Fruit fly (Drosophila melanogaster) whole organism, embryonic: ENCODE data around the gene CG43750.

Experiments used
- Abd-B ChIP-seq: fragments of 200-800 bp; sonication (Bioruptor generic); optimal IDR thresholded peaks from 2 replicates; lab custom pipeline; 2018; ENCODE audit warnings: missing biosample characterization, mild to moderate bottlenecking, missing genetic modification characterization, moderate library complexity
- Atf3 ChIP-seq: fragments of 200-800 bp; sonication (Bioruptor generic); optimal IDR thresholded peaks from 3 replicates; lab custom pipeline; 2016; ENCODE audit warnings: missing biosample characterization, missing genetic modification characterization
- B-H1 ChIP-seq: fragments of 200-800 bp; sonication (Bioruptor generic); IDR thresholded peaks from 3 replicates; pipeline ENCODE4 v1.3.6; 2022; ENCODE audit warnings: missing biosample characterization, missing genetic modification characterization
- Bdp1 ChIP-seq: fragments of 200-800 bp; sonication (Bioruptor generic); optimal IDR thresholded peaks from 3 replicates; lab custom pipeline; 2016; ENCODE audit warnings: missing biosample characterization, missing genetic modification characterization
- CG10274 ChIP-seq: fragments of 200-800 bp; sonication (Bioruptor generic); optimal IDR thresholded peaks from 3 replicates; lab custom pipeline; 2017; ENCODE audit warnings: missing biosample characterization, mild to moderate bottlenecking, missing genetic modification characterization
- CG10366 ChIP-seq: fragments of 200-800 bp; sonication (Bioruptor generic); IDR thresholded peaks from 2 replicates; pipeline ENCODE4 v1.3.6; 2022; ENCODE audit warnings: missing biosample characterization, missing genetic modification characterization
- CG10979 ChIP-seq: fragments of 200-800 bp; sonication (Bioruptor generic); optimal IDR thresholded peaks from 2 replicates; lab custom pipeline; 2018; ENCODE audit warnings: missing biosample characterization, mild to moderate bottlenecking, missing genetic modification characterization, moderate library complexity
- CG11504 ChIP-seq: fragments of 200-800 bp; sonication (Bioruptor generic); optimal IDR thresholded peaks from 3 replicates; lab custom pipeline; 2019; ENCODE audit warnings: missing biosample characterization, mild to moderate bottlenecking, missing genetic modification characterization, moderate library complexity
- CG13296 ChIP-seq: fragments of 200-800 bp; sonication (Bioruptor generic); optimal IDR thresholded peaks from 3 replicates; lab custom pipeline; 2018; ENCODE audit warnings: missing biosample characterization, mild to moderate bottlenecking, missing genetic modification characterization
- CG13775 ChIP-seq: fragments of 200-800 bp; sonication (Bioruptor generic); optimal IDR thresholded peaks from 3 replicates; lab custom pipeline; 2017; ENCODE audit warnings: missing biosample characterization, mild to moderate bottlenecking, missing genetic modification characterization
- CG1602 ChIP-seq: fragments of 200-800 bp; sonication (Bioruptor generic); optimal IDR thresholded peaks from 3 replicates; lab custom pipeline; 2016; ENCODE audit warnings: missing biosample characterization, missing genetic modification characterization
- CG1792 ChIP-seq: fragments of 200-800 bp; sonication (Bioruptor generic); optimal IDR thresholded peaks from 2 replicates; lab custom pipeline; 2016; ENCODE audit warnings: missing biosample characterization, missing genetic modification characterization
- CG2116 ChIP-seq: fragments of 200-800 bp; sonication (Bioruptor generic); optimal IDR thresholded peaks from 3 replicates; lab custom pipeline; 2018; ENCODE audit warnings: missing biosample characterization, mild to moderate bottlenecking, missing genetic modification characterization
- CG2129 ChIP-seq: fragments of 200-800 bp; sonication (Bioruptor generic); IDR thresholded peaks from 2 replicates; pipeline ENCODE4 v1.3.6; 2022; ENCODE audit warnings: missing biosample characterization, missing genetic modification characterization; ENCODE audit not compliant: partially characterized antibody
- CG30020 ChIP-seq: fragments of 200-800 bp; optimal IDR thresholded peaks from 2 replicates; lab custom pipeline; 2019; ENCODE audit warnings: missing biosample characterization, mild to moderate bottlenecking, missing genetic modification characterization, moderate library complexity
- CG30431 ChIP-seq: fragments of 200-800 bp; sonication (Bioruptor generic); optimal IDR thresholded peaks from 2 replicates; lab custom pipeline; 2017; ENCODE audit warnings: missing biosample characterization, missing genetic modification characterization
- CG3281 ChIP-seq: fragments of 200-800 bp; sonication (Bioruptor generic); optimal IDR thresholded peaks from 3 replicates; lab custom pipeline; 2017; ENCODE audit warnings: missing biosample characterization, mild to moderate bottlenecking, missing genetic modification characterization
- CG34224 ChIP-seq: fragments of 200-800 bp; sonication (Bioruptor generic); IDR thresholded peaks from 3 replicates; pipeline ENCODE4 v1.3.6; 2022; ENCODE audit warnings: missing biosample characterization, missing genetic modification characterization; ENCODE audit not compliant: partially characterized antibody
- CG5245 ChIP-seq: fragments of 200-800 bp; sonication (Bioruptor generic); optimal IDR thresholded peaks from 3 replicates; lab custom pipeline; 2016; ENCODE audit warnings: missing biosample characterization, missing genetic modification characterization
- CG5953 ChIP-seq: fragments of 200-800 bp; sonication (Bioruptor generic); IDR thresholded peaks from 2 replicates; pipeline ENCODE4 v1.3.6; 2022; ENCODE audit warnings: missing biosample characterization, missing genetic modification characterization
- CG7928 ChIP-seq: fragments of 200-800 bp; sonication (Bioruptor generic); optimal IDR thresholded peaks from 2 replicates; lab custom pipeline; 2017; ENCODE audit warnings: missing biosample characterization, mild to moderate bottlenecking, missing genetic modification characterization
- D ChIP-seq, 2 experiments: fragments of 200-800 bp in 1 of 2; fragments of >200 bp in 1 of 2; sonication (Bioruptor generic) in 1 of 2; optimal IDR thresholded peaks; 2 replicates in 1 of 2; 3 replicates in 1 of 2; lab custom pipeline; 2017; ENCODE audit warnings: mild to moderate bottlenecking in 1 of 2, missing biosample characterization in 1 of 2, missing genetic modification characterization in 1 of 2, missing genetic modification reagents in 1 of 2
- Dbx ChIP-seq: fragments of 200-800 bp; sonication (Bioruptor generic); IDR thresholded peaks from 3 replicates; pipeline ENCODE4 v1.3.6; 2022; ENCODE audit warnings: missing biosample characterization, missing genetic modification characterization
- Dfd ChIP-seq, 2 experiments: fragments of >200 bp; optimal IDR thresholded peaks; 2 replicates each; lab custom pipeline; 2017; ENCODE audit warnings: missing biosample characterization in 2 of 2, missing genetic modification characterization in 2 of 2
- ERR ChIP-seq: fragments of 200-800 bp; sonication (Bioruptor generic); optimal IDR thresholded peaks from 2 replicates; lab custom pipeline; 2016; ENCODE audit warnings: missing biosample characterization, missing genetic modification characterization
- Hey ChIP-seq: fragments of 200-800 bp; sonication (Bioruptor generic); optimal IDR thresholded peaks from 3 replicates; lab custom pipeline; 2018; ENCODE audit warnings: missing biosample characterization, mild to moderate bottlenecking, missing genetic modification characterization
- Mes4 ChIP-seq: fragments of 200-800 bp; sonication (Bioruptor generic); optimal IDR thresholded peaks from 2 replicates; lab custom pipeline; 2016; ENCODE audit warnings: missing biosample characterization, missing genetic modification characterization
- NFAT ChIP-seq: fragments of 200-800 bp; sonication (Bioruptor generic); IDR thresholded peaks from 2 replicates; pipeline ENCODE4 v1.3.6; 2022; ENCODE audit warnings: missing biosample characterization, missing genetic modification characterization
- Oli ChIP-seq: fragments of 200-800 bp; sonication (Bioruptor generic); optimal IDR thresholded peaks from 2 replicates; lab custom pipeline; 2018; ENCODE audit warnings: missing biosample characterization, mild to moderate bottlenecking, missing genetic modification characterization, moderate library complexity
- Optix ChIP-seq: fragments of 200-800 bp; sonication (Bioruptor generic); IDR thresholded peaks from 3 replicates; pipeline ENCODE4 v1.3.6; 2022; ENCODE audit warnings: missing biosample characterization, missing genetic modification characterization
- Poxn ChIP-seq: fragments of 200-800 bp; sonication (Bioruptor generic); IDR thresholded peaks from 2 replicates; pipeline ENCODE4 v1.3.6; 2022; ENCODE audit warnings: missing biosample characterization, missing genetic modification characterization
- Scr ChIP-seq: fragments of 200-800 bp; sonication (Bioruptor generic); IDR thresholded peaks from 2 replicates; pipeline ENCODE4 v1.3.6; 2022; ENCODE audit warnings: missing biosample characterization, missing genetic modification characterization; ENCODE audit not compliant: partially characterized antibody
- Side ChIP-seq: fragments of 200-800 bp; sonication (Bioruptor generic); optimal IDR thresholded peaks from 2 replicates; lab custom pipeline; 2016; ENCODE audit warnings: missing biosample characterization, missing genetic modification characterization
- Xrp1 ChIP-seq: fragments of 200-800 bp; sonication (Bioruptor generic); IDR thresholded peaks from 2 replicates; pipeline ENCODE4 v1.3.6; 2022; ENCODE audit warnings: missing biosample characterization, missing genetic modification characterization
- az2 ChIP-seq: fragments of 200-800 bp; sonication (Bioruptor generic); optimal IDR thresholded peaks from 3 replicates; lab custom pipeline; 2016; ENCODE audit warnings: missing biosample characterization, missing genetic modification characterization
- cas ChIP-seq: fragments of 200-800 bp; sonication (Bioruptor generic); IDR thresholded peaks from 2 replicates; pipeline ENCODE4 v1.3.6; 2022; ENCODE audit warnings: missing biosample characterization, missing genetic modification characterization
- cato ChIP-seq: fragments of 200-800 bp; sonication (Bioruptor generic); optimal IDR thresholded peaks from 2 replicates; lab custom pipeline; 2016; ENCODE audit warnings: missing biosample characterization, missing genetic modification characterization, borderline replicate concordance
- chn ChIP-seq: fragments of 200-800 bp; sonication (Bioruptor generic); optimal IDR thresholded peaks from 2 replicates; lab custom pipeline; 2016; ENCODE audit warnings: missing biosample characterization, missing genetic modification characterization
- crp ChIP-seq, 2 experiments: fragments of 200-800 bp; sonication (Bioruptor generic); optimal IDR thresholded peaks; 2 replicates in 1 of 2; 3 replicates in 1 of 2; lab custom pipeline; 2017; ENCODE audit warnings: missing biosample characterization in 2 of 2, missing genetic modification characterization in 2 of 2, mild to moderate bottlenecking in 1 of 2, moderate library complexity in 1 of 2
- danr ChIP-seq: fragments of 200-800 bp; sonication (Bioruptor generic); IDR thresholded peaks from 2 replicates; pipeline ENCODE4 v1.3.6; 2022; ENCODE audit warnings: missing biosample characterization, missing genetic modification characterization
- dati ChIP-seq: fragments of 200-800 bp; sonication (Bioruptor generic); IDR thresholded peaks from 2 replicates; pipeline ENCODE4 v1.3.6; 2022; ENCODE audit warnings: missing biosample characterization, missing genetic modification characterization
- dimm ChIP-seq: fragments of 200-800 bp; sonication (Bioruptor generic); IDR thresholded peaks from 2 replicates; pipeline ENCODE4 v1.3.6; 2022; ENCODE audit warnings: missing biosample characterization, missing genetic modification characterization
- dm ChIP-seq: fragments of 200-800 bp; sonication (Bioruptor generic); optimal IDR thresholded peaks from 3 replicates; lab custom pipeline; 2016; ENCODE audit warnings: missing biosample characterization, missing genetic modification characterization
- klu ChIP-seq: fragments of 200-800 bp; sonication (Bioruptor generic); IDR thresholded peaks from 2 replicates; pipeline ENCODE4 v1.3.6; 2022; ENCODE audit warnings: missing biosample characterization, missing genetic modification characterization
- nmo ChIP-seq: fragments of 200-800 bp; sonication (Bioruptor generic); optimal IDR thresholded peaks from 2 replicates; lab custom pipeline; 2018; ENCODE audit warnings: missing biosample characterization, mild to moderate bottlenecking, missing genetic modification characterization, moderate library complexity
- prd ChIP-seq, 3 experiments: fragments of >200 bp in 2 of 3; fragments of 200-800 bp in 1 of 3; sonication (Bioruptor generic) in 1 of 3; optimal IDR thresholded peaks in 2 of 3; IDR thresholded peaks in 1 of 3; 2 replicates in 2 of 3; 3 replicates in 1 of 3; pipeline versions ENCODE4 v1.3.6 to Lab custom; 2017 to 2022; ENCODE audit warnings: missing biosample characterization in 1 of 3, missing genetic modification characterization in 1 of 3
- ro ChIP-seq: fragments of 200-800 bp; sonication (Bioruptor generic); IDR thresholded peaks from 2 replicates; pipeline ENCODE4 v1.3.6; 2022; ENCODE audit warnings: missing biosample characterization, missing genetic modification characterization
- seq ChIP-seq: fragments of 200-800 bp; sonication (Bioruptor generic); IDR thresholded peaks from 2 replicates; pipeline ENCODE4 v1.3.6; 2022; ENCODE audit warnings: missing biosample characterization, missing genetic modification characterization
- tin ChIP-seq: fragments of 200-800 bp; sonication (Bioruptor generic); optimal IDR thresholded peaks from 3 replicates; lab custom pipeline; 2016; ENCODE audit warnings: missing biosample characterization, missing genetic modification characterization
- zfh1 ChIP-seq: fragments of 200-800 bp; sonication (Bioruptor generic); IDR thresholded peaks from 3 replicates; pipeline ENCODE4 v1.3.6; 2022; ENCODE audit warnings: missing biosample characterization, missing genetic modification characterization
- zfh2 ChIP-seq: fragments of 200-800 bp; sonication (Bioruptor generic); optimal IDR thresholded peaks from 2 replicates; lab custom pipeline; 2016; ENCODE audit warnings: missing biosample characterization, missing genetic modification characterization

Gene CG43750

dm6 chr2L:2420490-2420889 is 30.0 kb upstream of the CG43750 start, which contains the start of gene CG9886 (continued):
- TF ChIP-seq crp (GFP tag; optimal IDR thresholded peaks at IDR 0.05; lab: Kevin White, UChicago) (peak in 1 of 2 experiments; percentile 12), Bdp1 (GFP tag; lab: Kevin White, UChicago) (no peak), Dfd (GFP tag; optimal IDR thresholded peaks at IDR 0.05; lab: Kevin White, UChicago) (no peak), seq (GFP tag; lab: Robert Waterston, UW) (no peak), Xrp1 (peak; percentile 82), danr (GFP tag; lab: Robert Waterston, UW) (no peak), Mes4 (no peak), CG34224 (no peak), CG30431 (GFP tag; lab: Kevin White, UChicago) (no peak), CG2116 (peak; percentile 43), Oli (tag; lab: Kevin White, UChicago) (peak; percentile 62), dati (GFP tag; lab: Robert Waterston, UW) (no peak), cato (GFP tag; lab: Kevin White, UChicago) (no peak), chn (GFP tag; lab: Kevin White, UChicago) (no peak), D (optimal IDR thresholded peaks at IDR 0.05; lab: Kevin White, UChicago) (no peak), D (GFP tag; optimal IDR thresholded peaks at IDR 0.05; lab: Kevin White, UChicago) (peak; percentile 14), CG2129 (GFP tag; lab: Robert Waterston, UW) (no peak), tin (peak; percentile 67), ro (GFP tag; lab: Robert Waterston, UW) (no peak), dm (GFP tag; lab: Kevin White, UChicago) (no peak), Scr (GFP tag; lab: Robert Waterston, UW) (no peak), dimm (GFP tag; lab: Robert Waterston, UW) (no peak), CG30020 (tag; lab: Kevin White, UChicago) (no peak), nmo (GFP tag; lab: Kevin White, UChicago) (peak; percentile 84), CG1792 (GFP tag; lab: Kevin White, UChicago) (no peak), CG3281 (GFP tag; lab: Kevin White, UChicago) (peak; percentile 52), cas (GFP tag; lab: Robert Waterston, UW) (no peak), az2 (GFP tag; lab: Kevin White, UChicago) (peak; percentile 56), CG5953 (GFP tag; lab: Robert Waterston, UW) (0 out of 2 replicates have a peak, but pooled peaks have one; percentile 6), zfh1 (GFP tag; lab: Robert Waterston, UW) (peak; percentile 62; the same call in 2 of the 3 replicates), CG10979 (peak; percentile 68), Optix (GFP tag; lab: Robert Waterston, UW) (no peak), CG13296 (GFP tag; lab: Kevin White, UChicago) (peak; percentile 56), Atf3 (GFP tag; lab: Kevin White, UChicago) (no peak), Abd-B (peak; percentile 12), CG5245 (GFP tag; lab: Kevin White, UChicago) (peak; percentile 26), Side (no peak), zfh2 (GFP tag; lab: Kevin White, UChicago) (no peak), Hey (no peak), klu (GFP tag; lab: Robert Waterston, UW) (no peak), prd (optimal IDR thresholded peaks at IDR 0.05; lab: Kevin White, UChicago) (no peak), prd (GFP tag; IDR thresholded peaks at IDR 0.05; lab: Robert Waterston, UW) (peak; percentile 69), Dbx (0 out of 3 replicates have a peak, but pooled peaks have one; percentile 34), CG11504 (tag; lab: Kevin White, UChicago) (peak; percentile 81), NFAT (GFP tag; lab: Robert Waterston, UW) (no peak), CG10274 (GFP tag; lab: Kevin White, UChicago) (no peak), CG1602 (peak; percentile 62), CG7928 (GFP tag; lab: Kevin White, UChicago) (peak; percentile 22), ERR (no peak), CG13775 (GFP tag; lab: Kevin White, UChicago) (peak; percentile 67), CG10366 (peak; percentile 50), Poxn (GFP tag; lab: Robert Waterston, UW) (no peak), B-H1 (GFP tag; lab: Robert Waterston, UW) (peak; percentile 12; the same call in 1 of the 3 replicates)
